Worm (Caenorhabditis elegans) whole organism, young adult: Measurements from ENCODE around the gene T21D9.2.

Experiments used
- F37B4.10 ChIP-seq: fragments of 200-800 bp; sonication (Bioruptor generic); IDR thresholded peaks from 2 replicates; pipeline ENCODE4 v1.3.6; 2022; ENCODE audit warnings: missing genetic modification characterization, missing compliant biosample characterization
- F57C9.4 ChIP-seq: sonication (generic microtip); optimal IDR thresholded peaks from 2 replicates; lab custom pipeline; 2017; ENCODE audit warnings: mild to moderate bottlenecking, missing genetic modification characterization, missing compliant biosample characterization
- ama-1 ChIP-seq, 3 experiments: fragments of 150-350 bp in 1 of 3; sonication (generic microtip) in 2 of 3; optimal IDR thresholded peaks; 2 replicates each; lab custom pipeline; 2014 to 2018; ENCODE audit warnings: missing biosample characterization in 2 of 3, missing genetic modification characterization in 2 of 3, missing genetic modification reagents in 2 of 3
- aptf-2 ChIP-seq: fragments of 200-800 bp; sonication (Bioruptor generic); conservative IDR thresholded peaks from 2 replicates; pipeline ENCODE4 v1.3.6; 2022; ENCODE audit warnings: missing genetic modification reagents, missing genetic modification characterization, missing compliant biosample characterization
- cebp-1 ChIP-seq, 2 experiments: fragments of 200-800 bp in 1 of 2; sonication (Bioruptor generic) in 1 of 2; sonication (generic microtip) in 1 of 2; IDR thresholded peaks in 1 of 2; optimal IDR thresholded peaks in 1 of 2; 2 replicates each; pipeline versions ENCODE4 v1.3.6 to Lab custom; 2017 to 2022; ENCODE audit warnings: missing compliant biosample characterization in 2 of 2, missing genetic modification characterization in 2 of 2, mild to moderate bottlenecking in 1 of 2, missing genetic modification reagents in 1 of 2, moderate library complexity in 1 of 2
- ekl-4 ChIP-seq: fragments of 200-800 bp; sonication (Bioruptor generic); IDR thresholded peaks from 2 replicates; pipeline ENCODE4 v1.3.6; 2022; ENCODE audit warnings: missing genetic modification reagents, missing genetic modification characterization, missing compliant biosample characterization
- madf-6 ChIP-seq: fragments of 200-800 bp; sonication (Bioruptor generic); IDR thresholded peaks from 2 replicates; pipeline ENCODE4 v1.3.6; 2022; ENCODE audit warnings: missing genetic modification reagents, missing genetic modification characterization, missing compliant biosample characterization
- sptf-2 ChIP-seq: fragments of 200-800 bp; sonication (Bioruptor generic); optimal IDR thresholded peaks from 2 replicates; lab custom pipeline; 2018; ENCODE audit warnings: mild to moderate bottlenecking, missing genetic modification characterization, missing compliant biosample characterization
- unc-130 ChIP-seq: sonication (generic microtip); optimal IDR thresholded peaks from 2 replicates; lab custom pipeline; 2016; ENCODE audit warnings: missing genetic modification reagents, missing genetic modification characterization, missing compliant biosample characterization
- unc-62 ChIP-seq: fragments of 150-350 bp; optimal IDR thresholded peaks from 2 replicates; lab custom pipeline; 2014; ENCODE audit warnings: missing biosample characterization, missing genetic modification reagents, missing genetic modification characterization

- TF ChIP-seq F57C9.4 (no peak), ekl-4 (GFP tag; lab: Robert Waterston, UW) (no peak), unc-130 (GFP tag; lab: Kevin White, UChicago) (no peak), unc-62 (GFP tag; lab: Kevin White, UChicago) (no peak), cebp-1 (GFP tag; IDR thresholded peaks at IDR 0.05; lab: Robert Waterston, UW) (no peak), cebp-1 (tag; optimal IDR thresholded peaks at IDR 0.05; lab: Kevin White, UChicago) (no peak), F37B4.10 (GFP tag; lab: Robert Waterston, UW) (no peak), ama-1 (optimal IDR thresholded peaks at IDR 0.05; lab: Kevin White, UChicago) (no peak), ama-1 (GFP tag; optimal IDR thresholded peaks at IDR 0.05; lab: Kevin White, UChicago) (no peak), madf-6 (no peak), sptf-2 (no peak), aptf-2 (no peak)
Measured at ce11 chrX:2108682-2109081, 12.0 kb upstream of the T21D9.2 start, which contains the start of gene F53B1.2.
